Worm (Caenorhabditis elegans): ENCODE measurements around the gene fbxa-104.

ce11 chrV:15445437-15445836, 22.0 kb upstream of the fbxa-104 start, which contains the start of gene srh-239:
- TF ChIP-seq T23F11.4 (GFP tag; optimal IDR thresholded peaks at IDR 0.05) (no peak), unc-3 (GFP tag; conservative IDR thresholded peaks at IDR 0.05) (no peak), unc-3 (tag; optimal IDR thresholded peaks at IDR 0.05) (no peak), ama-1 (optimal IDR thresholded peaks at IDR 0.05) (no peak), hlh-13 (GFP tag; optimal IDR thresholded peaks at IDR 0.05) (no peak), pros-1 (tag; optimal IDR thresholded peaks at IDR 0.05) (no peak), madf-2 (tag; optimal IDR thresholded peaks at IDR 0.05) (no peak), rnt-1 (tag; optimal IDR thresholded peaks at IDR 0.05) (no peak), npax-4 (tag; optimal IDR thresholded peaks at IDR 0.05) (no peak), ceh-19 (GFP tag; optimal IDR thresholded peaks at IDR 0.05) (no peak), ceh-18 (tag; optimal IDR thresholded peaks at IDR 0.05) (no peak), tbx-2 (tag; optimal IDR thresholded peaks at IDR 0.05) (no peak), C08G9.2 (tag; optimal IDR thresholded peaks at IDR 0.05) (no peak), hlh-30 (tag; optimal IDR thresholded peaks at IDR 0.05; ENCODE audit: insufficient read depth) (no peak), pag-3 (tag; optimal IDR thresholded peaks at IDR 0.05; ENCODE audit: borderline replicate concordance) (no peak)
